Worm (Caenorhabditis elegans) whole organism, L4 larva: ENCODE measurements around the gene B0395.3.

Experiments
- ceh-20 ChIP-seq: fragments of 200-800 bp; sonication (Bioruptor generic); IDR thresholded peaks from 2 replicates; pipeline ENCODE4 v1.3.6; 2022; ENCODE audit warnings: missing genetic modification reagents, missing genetic modification characterization, missing compliant biosample characterization
- ceh-28 ChIP-seq: fragments of 150-350 bp; optimal IDR thresholded peaks from 2 replicates; lab custom pipeline; 2014; ENCODE audit warnings: missing biosample characterization, missing genetic modification reagents, missing genetic modification characterization
- cey-2 ChIP-seq: sonication (generic microtip); optimal IDR thresholded peaks from 3 replicates; lab custom pipeline; 2017; ENCODE audit warnings: missing genetic modification characterization, mild to moderate bottlenecking, missing compliant biosample characterization, antibody characterized with exemption, borderline replicate concordance; ENCODE audit not compliant: insufficient read depth
- dve-1 ChIP-seq: sonication (generic microtip); optimal IDR thresholded peaks from 2 replicates; lab custom pipeline; 2017; ENCODE audit warnings: antibody characterized with exemption, mild to moderate bottlenecking, missing genetic modification characterization, missing compliant biosample characterization; ENCODE audit not compliant: insufficient read depth
- fos-1 ChIP-seq: fragments of 150-350 bp; optimal IDR thresholded peaks from 2 replicates; lab custom pipeline; 2014; ENCODE audit warnings: missing biosample characterization, missing genetic modification characterization
- hmg-1.1 ChIP-seq: fragments of 200-800 bp; sonication (Bioruptor generic); IDR thresholded peaks from 2 replicates; pipeline ENCODE4 v1.3.6; 2022; ENCODE audit warnings: missing genetic modification reagents, missing genetic modification characterization, missing compliant biosample characterization
- lin-13 ChIP-seq: fragments of 150-350 bp; optimal IDR thresholded peaks from 2 replicates; lab custom pipeline; 2014; ENCODE audit warnings: missing biosample characterization, missing genetic modification reagents, missing genetic modification characterization
- mdl-1 ChIP-seq, 2 experiments: fragments of 150-350 bp in 1 of 2; sonication (generic microtip) in 1 of 2; optimal IDR thresholded peaks; 2 replicates each; lab custom pipeline; 2014 to 2017; ENCODE audit warnings: missing biosample characterization in 2 of 2, missing genetic modification characterization in 2 of 2
- spr-3 ChIP-seq: fragments of 200-800 bp; sonication (Bioruptor generic); optimal IDR thresholded peaks from 2 replicates; lab custom pipeline; 2018; ENCODE audit warnings: mild to moderate bottlenecking, missing genetic modification characterization, missing compliant biosample characterization

DNA sequence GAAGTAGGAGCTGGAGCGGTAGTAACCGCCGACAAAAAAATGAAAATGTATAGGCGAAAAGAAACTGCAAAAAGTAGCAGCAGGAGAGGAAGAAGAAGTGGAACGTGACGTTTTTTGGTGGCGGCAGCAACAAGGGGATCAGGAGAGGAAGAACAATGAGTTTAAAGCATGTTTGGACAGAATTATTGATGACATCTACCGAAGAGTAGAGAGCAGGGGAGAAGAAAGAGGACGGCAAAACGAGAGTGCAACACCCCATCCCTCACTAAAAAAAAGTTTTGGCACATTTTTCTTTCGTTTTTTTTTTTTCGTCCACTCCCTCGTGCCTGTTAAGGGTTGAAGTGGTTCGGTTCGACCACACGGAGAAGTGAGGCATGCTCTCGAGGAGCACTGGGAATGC lies 46.1 kb downstream of the B0395.3 start:
- TF ChIP-seq mdl-1 (tag; optimal IDR thresholded peaks at IDR 0.05; lab: Kevin White, UChicago) (peak in 1 of 2 experiments; percentile 25), hmg-1.1 (GFP tag; lab: Robert Waterston, UW) (no peak), spr-3 (GFP tag; lab: Kevin White, UChicago) (no peak), cey-2 (no peak), ceh-20 (GFP tag; lab: Robert Waterston, UW) (no peak), lin-13 (no peak), fos-1 (tag; lab: Kevin White, UChicago) (no peak), ceh-28 (tag; lab: Kevin White, UChicago) (no peak), dve-1 (tag; lab: Kevin White, UChicago) (no peak)
